Worm (Caenorhabditis elegans): ENCODE measurements around the gene C10A4.1.

C10A4.1 gene

DNA sequence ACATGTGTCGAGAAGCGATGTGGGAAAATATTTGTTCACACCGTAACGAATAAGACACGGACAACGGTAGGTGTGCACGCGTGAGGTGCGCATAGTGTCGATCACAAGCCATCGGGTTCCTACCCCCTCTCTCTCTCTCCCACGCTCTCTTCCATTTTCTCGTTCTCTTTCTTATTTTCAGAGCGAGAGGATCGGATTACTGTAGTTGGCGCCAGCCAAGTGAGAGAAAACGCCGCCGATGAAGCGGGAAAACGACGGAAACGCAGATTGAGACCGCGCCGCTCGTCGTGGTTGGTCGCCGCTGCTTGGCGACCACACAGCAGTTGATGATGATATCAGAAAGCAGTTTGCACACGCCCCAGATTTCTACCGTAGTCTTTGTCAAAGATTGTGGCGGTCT is 48.2 kb downstream of the C10A4.1 start:
- TF ChIP-seq nfya-1 (tag; optimal IDR thresholded peaks at IDR 0.05) (peak; percentile 47), nhr-11 (tag; optimal IDR thresholded peaks at IDR 0.05) (no peak), ceh-34 (tag; optimal IDR thresholded peaks at IDR 0.05) (peak; percentile 48), C08G9.2 (tag; optimal IDR thresholded peaks at IDR 0.05) (no peak)

DNA sequence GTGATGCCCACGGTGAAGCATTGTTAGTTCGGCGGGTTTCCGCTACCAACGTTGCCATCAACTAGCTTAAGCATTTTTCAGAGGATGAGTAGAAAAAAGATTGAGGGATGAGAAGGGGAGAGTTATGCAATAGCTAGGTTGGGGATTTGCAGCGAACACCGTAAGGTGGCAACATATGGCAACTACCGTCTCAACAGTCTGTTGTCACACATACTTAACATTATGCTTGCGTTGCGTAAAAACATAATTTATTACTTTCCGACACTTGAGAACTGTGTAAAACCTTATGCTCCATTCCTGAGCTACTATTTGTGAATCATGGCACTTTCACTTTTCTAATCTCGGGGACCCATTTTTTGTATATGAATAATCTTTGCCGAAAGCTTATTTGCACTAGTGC is 50.5 kb downstream of the C10A4.1 start:
- TF ChIP-seq madf-2 (tag; optimal IDR thresholded peaks at IDR 0.05) (no peak), ceh-22 (tag; optimal IDR thresholded peaks at IDR 0.05) (no peak), ceh-31 (tag; optimal IDR thresholded peaks at IDR 0.05) (no peak), rnt-1 (tag; optimal IDR thresholded peaks at IDR 0.05) (no peak), hlh-15 (tag; optimal IDR thresholded peaks at IDR 0.05) (no peak), elt-2 (tag; optimal IDR thresholded peaks at IDR 0.05) (no peak), F13H6.1 (tag; optimal IDR thresholded peaks at IDR 0.05) (no peak), hlh-13 (GFP tag; optimal IDR thresholded peaks at IDR 0.05) (no peak), unc-3 (GFP tag; conservative IDR thresholded peaks at IDR 0.05) (no peak), unc-3 (tag; optimal IDR thresholded peaks at IDR 0.05) (no peak), lim-6 (tag; optimal IDR thresholded peaks at IDR 0.05) (no peak), eyg-1 (tag; optimal IDR thresholded peaks at IDR 0.05) (no peak)

All from whole organism, late embryonic.